Fruit fly (Drosophila melanogaster) whole organism, larva: ENCODE results near the gene Glyat.
"Not testable (repeated sequence)": the region's sequence is repeated elsewhere in the genome, so short reads cannot be mapped to it uniquely, and the experiment has no call there.

Experiments
- noc ChIP-seq: fragments of 200-800 bp; sonication (Bioruptor generic); optimal IDR thresholded peaks from 3 replicates; lab custom pipeline; 2019; ENCODE audit warnings: missing biosample characterization, mild to moderate bottlenecking, missing genetic modification characterization, moderate library complexity

Gene Glyat

DNA sequence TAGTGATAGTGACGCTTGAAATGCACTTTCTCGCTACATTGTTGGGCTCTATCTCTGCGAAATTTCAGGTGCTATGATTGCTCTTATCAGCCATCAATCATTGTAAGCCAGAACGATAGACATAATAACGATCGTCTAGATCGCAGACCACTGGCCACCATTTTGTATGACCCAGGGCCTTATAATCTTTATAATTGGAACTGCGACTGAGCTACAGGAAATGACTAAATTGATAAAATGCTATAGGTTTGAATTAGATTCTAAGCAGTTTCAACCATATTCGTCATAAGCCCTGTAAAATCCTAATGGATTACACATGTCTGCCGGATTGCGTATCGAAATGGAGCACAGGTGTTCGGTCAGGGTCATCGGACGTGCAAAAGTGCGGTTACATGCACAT, 20.6 kb downstream of the Glyat start:
- peak; percentile 22 for TF ChIP-seq noc (tag; lab: Kevin White, UChicago)

DNA sequence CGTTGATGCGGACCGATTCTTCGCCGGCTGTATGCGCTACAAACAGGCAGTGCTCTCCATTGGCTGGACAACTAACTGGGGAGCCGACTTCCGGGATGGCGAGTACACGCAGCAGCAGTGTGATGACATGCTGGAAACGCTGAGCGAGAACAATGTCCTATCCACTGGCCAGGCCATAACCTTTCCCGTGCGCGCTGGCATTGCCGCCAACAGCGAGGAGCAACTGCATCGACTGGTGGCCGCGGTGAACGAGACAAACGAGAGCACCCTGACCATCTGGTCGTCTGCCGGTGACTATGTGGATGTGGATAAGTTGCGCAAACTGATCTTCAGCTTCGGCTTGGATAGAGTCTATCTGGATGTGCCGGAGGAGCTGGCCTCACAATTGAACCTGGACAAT, 24.2 kb downstream of the Glyat start:
- no peak for TF ChIP-seq noc (tag; lab: Kevin White, UChicago)

DNA sequence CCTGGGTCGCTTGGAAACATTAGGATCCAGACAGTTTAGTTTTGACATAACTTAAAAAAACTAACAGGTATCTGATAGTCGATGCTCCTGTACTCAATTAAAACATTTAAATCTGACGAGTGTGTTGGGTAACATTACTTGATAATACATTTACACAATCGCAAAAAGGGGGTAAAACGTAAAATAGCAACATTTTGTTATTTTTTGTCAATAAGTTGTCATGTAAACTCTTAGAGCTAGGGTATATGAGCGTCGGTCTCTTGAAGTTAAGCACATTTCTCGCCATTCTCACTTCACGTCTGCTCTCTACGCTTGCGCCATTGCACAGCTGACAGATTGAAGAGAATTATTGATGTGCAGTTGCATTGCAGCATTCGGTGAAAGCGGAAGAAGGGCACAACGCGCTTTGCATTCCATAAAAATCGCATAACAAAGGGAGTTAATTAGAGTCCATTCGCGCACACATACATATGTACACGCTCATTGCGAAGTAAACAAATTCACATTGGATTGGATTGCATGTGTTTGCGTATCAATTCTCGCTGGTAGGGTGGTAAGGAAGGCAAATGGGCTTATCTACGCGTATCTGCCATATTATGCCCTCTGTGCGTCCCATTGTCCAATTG, 25.4 kb downstream of the Glyat start:
- TF ChIP-seq noc (tag; lab: Kevin White, UChicago) = no peak

- no peak for TF ChIP-seq noc (tag; lab: Kevin White, UChicago)
These were observed 26.2 kb downstream of the Glyat start, which contains the start of gene Snoo for dm6 chr2L:7984059-7984800. Gene Snoo (minus strand): TSS chr2L:7984196.

DNA sequence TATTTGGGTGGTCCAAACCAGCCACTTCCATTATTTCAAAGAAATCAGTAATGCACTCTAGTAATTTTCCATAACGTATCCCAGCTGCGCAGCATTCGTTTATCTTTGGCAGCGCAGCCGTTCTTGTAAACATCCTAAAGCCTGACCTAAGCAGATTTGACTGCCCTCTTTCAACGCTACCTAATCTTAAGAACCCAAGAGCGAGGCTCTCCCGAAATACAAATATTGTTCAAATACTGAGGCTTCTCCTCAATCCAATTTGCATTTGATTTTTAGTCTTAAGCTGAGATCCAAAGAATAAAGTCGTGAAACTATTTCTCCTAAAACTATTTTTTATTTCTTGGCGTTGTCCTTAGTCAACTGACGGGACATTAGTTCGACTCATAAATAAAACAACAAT, 26.8 kb downstream of the Glyat start, which contains the start of gene CG7231:
CG7231 (plus strand) TSS at position 301 of the 400 bp plus-strand sequence.
- TF ChIP-seq noc (tag; lab: Kevin White, UChicago) = not testable (repeated sequence)

dm6 chr2L:7976738-7977137, 33.7 kb downstream of the Glyat start:
- TF ChIP-seq noc (tag; lab: Kevin White, UChicago) = no peak

dm6 chr2L:7973470-7974207, 36.8 kb downstream of the Glyat start:
- TF ChIP-seq noc (tag; lab: Kevin White, UChicago) = no peak

- TF ChIP-seq noc (tag; lab: Kevin White, UChicago) = no peak
These were observed 39.0 kb downstream of the Glyat start for dm6 chr2L:7971423-7971822.

- peak; percentile 5 for TF ChIP-seq noc (tag; lab: Kevin White, UChicago)
These were observed 40.5 kb downstream of the Glyat start for dm6 chr2L:7970001-7970400.

DNA sequence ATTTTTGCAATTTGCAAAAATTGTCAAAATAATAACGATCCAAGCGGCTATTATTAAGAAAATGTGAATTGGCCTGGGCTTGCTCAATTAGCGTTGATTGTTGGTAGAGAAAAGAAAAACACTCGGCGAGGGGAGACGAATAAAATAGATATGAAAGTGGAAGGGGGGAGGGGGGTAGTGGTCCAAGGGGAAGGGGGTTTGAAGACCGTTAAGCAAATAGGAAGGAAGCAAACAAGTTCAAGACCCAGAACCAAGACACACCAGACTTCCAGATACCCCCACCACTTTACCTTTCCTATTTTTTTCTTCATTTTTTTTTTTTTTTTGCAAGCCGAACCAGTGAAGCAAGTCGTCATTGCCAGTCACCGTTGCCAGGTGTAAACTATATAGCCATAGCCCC, 41.1 kb downstream of the Glyat start:
- TF ChIP-seq noc (tag; lab: Kevin White, UChicago) = no peak

dm6 chr2L:7968054-7968453, 42.4 kb downstream of the Glyat start:
- no peak for TF ChIP-seq noc (tag; lab: Kevin White, UChicago)

DNA sequence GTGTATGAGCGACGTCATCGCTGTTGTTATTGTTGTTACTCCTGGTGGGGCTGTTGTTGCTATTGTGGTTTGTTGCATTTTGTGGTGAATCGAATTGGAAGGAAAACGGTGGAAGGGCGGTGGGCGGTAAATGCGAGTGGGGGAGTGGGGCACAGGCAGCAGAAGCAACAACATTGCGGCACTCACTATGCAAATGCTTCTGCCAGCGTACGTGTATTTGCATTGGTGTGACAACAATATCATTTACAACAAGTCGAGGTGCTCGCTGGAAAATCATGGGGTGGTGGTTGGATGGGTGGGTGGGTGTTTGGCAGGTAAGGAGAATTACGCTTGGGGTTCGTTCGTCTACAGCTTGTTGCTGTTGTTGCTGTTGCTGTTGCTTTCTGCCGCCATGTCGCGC, 42.8 kb downstream of the Glyat start:
- TF ChIP-seq noc (tag; lab: Kevin White, UChicago) = no peak

- no peak for TF ChIP-seq noc (tag; lab: Kevin White, UChicago)
These were observed 43.4 kb downstream of the Glyat start for dm6 chr2L:7966866-7967549.

DNA sequence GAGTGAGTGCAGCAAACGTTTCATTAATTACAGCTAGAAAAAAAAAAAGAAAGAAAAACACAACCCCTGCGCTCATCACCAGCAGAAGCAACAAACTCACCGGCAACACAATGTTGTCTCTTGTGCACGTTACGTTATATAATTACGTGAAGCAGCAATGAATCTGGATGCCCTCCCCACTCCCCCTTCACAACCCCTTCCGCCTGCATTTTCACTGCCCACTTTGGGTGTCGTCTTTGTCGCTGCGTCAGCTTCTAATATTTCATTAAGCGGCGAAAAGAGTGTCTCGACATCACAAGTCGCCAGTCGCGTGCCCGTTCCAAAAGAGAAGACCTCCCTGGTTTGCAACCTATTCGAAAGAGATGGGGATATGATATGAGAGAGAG, 44.0 kb downstream of the Glyat start:
- no peak for TF ChIP-seq noc (tag; lab: Kevin White, UChicago)

- TF ChIP-seq noc (tag; lab: Kevin White, UChicago) = no peak
These were observed 44.5 kb downstream of the Glyat start for dm6 chr2L:7965808-7966460.
